Fruit fly (Drosophila melanogaster) whole organism, embryonic: ENCODE results near the gene Scgalpha.

Experiments used
- CG2199 ChIP-seq: fragments of 200-800 bp; sonication (Bioruptor generic); IDR thresholded peaks from 3 replicates; pipeline ENCODE4 v1.3.6; 2022; ENCODE audit warnings: missing biosample characterization, missing genetic modification characterization
- Sox102F ChIP-seq: fragments of 200-800 bp; sonication (Bioruptor generic); optimal IDR thresholded peaks from 2 replicates; lab custom pipeline; 2018; ENCODE audit warnings: missing biosample characterization, mild to moderate bottlenecking, missing genetic modification characterization, moderate library complexity
- crol ChIP-seq: fragments of 200-800 bp; sonication (Bioruptor generic); IDR thresholded peaks from 2 replicates; pipeline ENCODE4 v1.3.6; 2022; ENCODE audit warnings: missing biosample characterization, missing genetic modification characterization
- fru ChIP-seq: fragments of >200 bp; optimal IDR thresholded peaks from 2 replicates; lab custom pipeline; 2017
- psq ChIP-seq: fragments of 200-800 bp; sonication (Bioruptor generic); optimal IDR thresholded peaks from 2 replicates; lab custom pipeline; 2017; ENCODE audit warnings: missing biosample characterization, missing genetic modification characterization

DNA sequence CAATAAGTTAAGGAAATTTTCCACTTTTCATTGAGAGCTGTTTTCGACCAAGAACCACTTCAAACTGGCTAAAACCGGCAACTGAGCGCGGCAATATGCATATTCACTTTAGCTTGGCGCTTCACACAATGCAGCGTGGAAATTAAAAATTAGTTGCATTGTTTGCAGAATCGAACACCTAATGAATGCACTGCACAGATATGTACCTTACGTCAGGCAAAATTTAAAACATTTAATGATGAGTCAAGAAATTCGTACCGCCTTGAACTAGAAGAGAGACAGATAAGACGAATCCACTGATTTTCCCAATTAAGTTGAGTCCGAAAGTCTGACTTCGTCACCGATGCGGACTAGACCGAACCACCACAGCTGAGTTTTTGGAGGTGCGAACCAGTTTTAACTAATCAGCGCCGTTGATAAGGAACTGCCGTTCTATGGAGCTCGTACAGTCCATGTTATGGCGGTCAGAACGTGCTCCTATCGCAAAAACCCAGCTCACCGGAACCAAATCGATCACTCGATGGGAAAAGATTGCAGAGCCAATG, 24.6 kb downstream of the Scgalpha start:
- TF ChIP-seq Sox102F (GFP tag; lab: Kevin White, UChicago) = no peak
- no peak for TF ChIP-seq crol (GFP tag; lab: Robert Waterston, UW)
- TF ChIP-seq CG2199 (GFP tag; lab: Robert Waterston, UW) = no peak
- TF ChIP-seq fru (lab: Kevin White, UChicago) = no peak
- no peak for TF ChIP-seq psq
